Worm (Caenorhabditis elegans) whole organism, L4 larva: ENCODE measurements around the gene mxl-3.
A peak's percentile ranks its signal among the peaks of the same experiment; 100 is the strongest.

ENCODE experiments used
- ceh-32 ChIP-seq: sonication (generic microtip); optimal IDR thresholded peaks from 2 replicates; lab custom pipeline; 2016; ENCODE audit warnings: mild to moderate bottlenecking, missing genetic modification characterization, missing compliant biosample characterization; ENCODE audit not compliant: poor library complexity
- dpl-1 ChIP-seq: fragments of 150-350 bp; optimal IDR thresholded peaks from 2 replicates; lab custom pipeline; 2014; ENCODE audit warnings: missing biosample characterization, missing genetic modification reagents, missing genetic modification characterization
- jun-1 ChIP-seq: fragments of 150-350 bp; optimal IDR thresholded peaks from 2 replicates; lab custom pipeline; 2014; ENCODE audit warnings: missing biosample characterization, missing genetic modification reagents, missing genetic modification characterization
- lin-29 ChIP-seq: fragments of 200-800 bp; sonication (Bioruptor generic); IDR thresholded peaks from 2 replicates; pipeline ENCODE4 v1.3.6; 2022; ENCODE audit warnings: missing genetic modification reagents, missing genetic modification characterization, missing compliant biosample characterization
- madf-9 ChIP-seq: fragments of 200-800 bp; sonication (Bioruptor generic); conservative IDR thresholded peaks from 2 replicates; pipeline ENCODE4 v1.3.6; 2022; ENCODE audit warnings: missing genetic modification reagents, missing genetic modification characterization, missing compliant biosample characterization
- mdl-1 ChIP-seq, 2 experiments: fragments of 150-350 bp in 1 of 2; sonication (generic microtip) in 1 of 2; optimal IDR thresholded peaks; 2 replicates each; lab custom pipeline; 2014 to 2017; ENCODE audit warnings: missing biosample characterization in 2 of 2, missing genetic modification characterization in 2 of 2
- nhr-25 ChIP-seq: sonication (generic microtip); optimal IDR thresholded peaks from 2 replicates; lab custom pipeline; 2017; ENCODE audit warnings: missing genetic modification characterization, mild to moderate bottlenecking, missing compliant biosample characterization, antibody characterized with exemption, moderate library complexity, borderline replicate concordance; ENCODE audit not compliant: insufficient read depth
- pha-4 ChIP-seq, 2 experiments: fragments of 150-350 bp in 1 of 2; fragments of 200-800 bp in 1 of 2; sonication (Bioruptor generic) in 1 of 2; IDR thresholded peaks in 1 of 2; optimal IDR thresholded peaks in 1 of 2; 2 replicates each; pipeline versions ENCODE4 v1.3.6 to Lab custom; 2014 to 2022; ENCODE audit warnings: missing genetic modification characterization in 2 of 2, missing genetic modification reagents in 2 of 2, missing biosample characterization in 1 of 2, missing compliant biosample characterization in 1 of 2
- sdz-12 ChIP-seq: fragments of 200-800 bp; sonication (Bioruptor generic); optimal IDR thresholded peaks from 2 replicates; lab custom pipeline; 2018; ENCODE audit warnings: mild to moderate bottlenecking, missing genetic modification characterization, missing compliant biosample characterization
- unc-130 ChIP-seq: sonication (generic microtip); optimal IDR thresholded peaks from 2 replicates; lab custom pipeline; 2016; ENCODE audit warnings: missing genetic modification reagents, missing genetic modification characterization, missing compliant biosample characterization
- unc-62 ChIP-seq, 3 experiments: fragments of 150-350 bp in 1 of 3; sonication (generic microtip); optimal IDR thresholded peaks in 2 of 3; peaks in 1 of 3; 1 replicate in 1 of 3; 2 replicates in 2 of 3; lab custom pipeline; 2014 to 2017; ENCODE audit warnings: missing biosample characterization in 3 of 3, missing genetic modification characterization in 3 of 3, missing genetic modification reagents in 3 of 3, missing genotype in 1 of 3
- ztf-7 ChIP-seq: fragments of 150-350 bp; optimal IDR thresholded peaks from 2 replicates; lab custom pipeline; 2014; ENCODE audit warnings: missing biosample characterization, missing genetic modification characterization

- TF ChIP-seq unc-130 (GFP tag; lab: Kevin White, UChicago) (no peak), nhr-25 (no peak), jun-1 (tag; lab: Kevin White, UChicago) (no peak), dpl-1 (GFP tag; lab: Kevin White, UChicago) (no peak), lin-29 (no peak), unc-62 (GFP tag; optimal IDR thresholded peaks at IDR 0.05 in 1 of 2; lab: Kevin White, UChicago) (peak in 1 of 2 experiments; percentile 23), unc-62 (tag; optimal IDR thresholded peaks at IDR 0.05; lab: Kevin White, UChicago) (no peak), madf-9 (no peak), pha-4 (GFP tag; IDR thresholded peaks at IDR 0.05; lab: Robert Waterston, UW) (no peak), pha-4 (tag; optimal IDR thresholded peaks at IDR 0.05; lab: Kevin White, UChicago) (no peak), mdl-1 (tag; optimal IDR thresholded peaks at IDR 0.05; lab: Kevin White, UChicago) (no peak), ceh-32 (tag; lab: Kevin White, UChicago) (no peak), sdz-12 (GFP tag; lab: Kevin White, UChicago) (no peak), ztf-7 (no peak)
Observed at ce11 chrX:13341853-13342252, 8.8 kb downstream of the mxl-3 start.
